Worm (Caenorhabditis elegans) whole organism, early embryonic: ENCODE results near the gene K09H11.6.

Experiments used
- F13C5.2 ChIP-seq: sonication (generic microtip); optimal IDR thresholded peaks from 2 replicates; lab custom pipeline; 2017; ENCODE audit warnings: mild to moderate bottlenecking, missing genetic modification characterization, inconsistent platforms, missing compliant biosample characterization
- ama-1 ChIP-seq: fragments of 150-350 bp; optimal IDR thresholded peaks from 2 replicates; lab custom pipeline; 2014
- ets-7 ChIP-seq: sonication (generic microtip); optimal IDR thresholded peaks from 2 replicates; lab custom pipeline; 2016; ENCODE audit warnings: missing genotype, missing genetic modification characterization, missing compliant biosample characterization
- hmg-4 ChIP-seq: fragments of 200-800 bp; sonication (Bioruptor generic); optimal IDR thresholded peaks from 2 replicates; lab custom pipeline; 2018; ENCODE audit warnings: mild to moderate bottlenecking, missing genetic modification characterization, missing compliant biosample characterization
- tra-4 ChIP-seq: sonication (generic microtip); optimal IDR thresholded peaks from 2 replicates; lab custom pipeline; 2017; ENCODE audit warnings: missing genetic modification characterization, missing compliant biosample characterization

DNA sequence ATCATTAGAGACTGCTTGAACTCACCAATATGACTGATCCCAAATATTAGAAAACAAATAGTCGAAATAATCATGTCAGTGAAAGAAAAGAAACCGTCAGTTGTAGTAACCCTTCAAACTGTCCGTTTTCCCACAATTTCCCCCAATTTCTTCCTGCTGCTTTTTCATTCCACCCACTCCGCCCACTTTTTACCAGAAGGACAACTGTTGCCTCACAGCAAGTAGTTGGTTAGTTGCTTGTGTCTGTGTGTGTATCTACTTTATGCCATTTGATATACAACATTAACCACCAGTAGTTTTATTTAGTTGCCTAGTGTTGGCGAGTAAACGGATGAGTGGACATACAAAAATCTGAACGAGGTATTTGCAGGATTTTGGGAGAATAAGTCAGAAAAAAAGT is 19.5 kb downstream of the K09H11.6 start, which contains the start of gene K09H11.9:
- TF ChIP-seq hmg-4 (GFP tag; lab: Kevin White, UChicago) (no peak), F13C5.2 (tag; lab: Kevin White, UChicago) (no peak), ets-7 (no peak), tra-4 (tag; lab: Kevin White, UChicago) (no peak), ama-1 (lab: Kevin White, UChicago) (no peak)
